Worm (Caenorhabditis elegans): Measurements from ENCODE around the gene col-185.

ce11 chrX:13543350-13543749 lies 32.5 kb upstream of the col-185 start:
- no peak for TF ChIP-seq dao-5 (tag; optimal IDR thresholded peaks at IDR 0.05)
- no peak for TF ChIP-seq him-1 (tag; optimal IDR thresholded peaks at IDR 0.05)
